Worm (Caenorhabditis elegans) whole organism, L4 larva: ENCODE measurements around the gene taap-1.
A peak's percentile ranks its signal among the peaks of the same experiment; 100 is the strongest.

Experiments
- D1046.2 ChIP-seq: fragments of 200-800 bp; sonication (Bioruptor generic); IDR thresholded peaks from 2 replicates; pipeline ENCODE4 v1.3.6; 2022; ENCODE audit warnings: missing genetic modification characterization, missing compliant biosample characterization
- aha-1 ChIP-seq: fragments of 150-350 bp; peaks from one replicate; lab custom pipeline; 2014; ENCODE audit warnings: missing biosample characterization, missing genetic modification characterization
- aly-2 ChIP-seq: sonication (generic microtip); optimal IDR thresholded peaks from 2 replicates; lab custom pipeline; 2018; ENCODE audit warnings: missing biosample characterization, missing genetic modification characterization
- ama-1 ChIP-seq: fragments of 150-350 bp; optimal IDR thresholded peaks from 2 replicates; lab custom pipeline; 2014; ENCODE audit warnings: inconsistent platforms, mixed read lengths
- attf-4 ChIP-seq: sonication (generic microtip); optimal IDR thresholded peaks from 3 replicates; lab custom pipeline; 2017; ENCODE audit warnings: missing biosample characterization, missing genetic modification characterization
- ceh-20 ChIP-seq: fragments of 200-800 bp; sonication (Bioruptor generic); IDR thresholded peaks from 2 replicates; pipeline ENCODE4 v1.3.6; 2022; ENCODE audit warnings: missing genetic modification reagents, missing genetic modification characterization, missing compliant biosample characterization
- ceh-28 ChIP-seq: fragments of 150-350 bp; optimal IDR thresholded peaks from 2 replicates; lab custom pipeline; 2014; ENCODE audit warnings: missing biosample characterization, missing genetic modification reagents, missing genetic modification characterization
- ceh-32 ChIP-seq: sonication (generic microtip); optimal IDR thresholded peaks from 2 replicates; lab custom pipeline; 2016; ENCODE audit warnings: mild to moderate bottlenecking, missing genetic modification characterization, missing compliant biosample characterization; ENCODE audit not compliant: poor library complexity
- ceh-44 ChIP-seq: fragments of 200-800 bp; sonication (Bioruptor generic); IDR thresholded peaks from 2 replicates; pipeline ENCODE4 v1.3.6; 2022; ENCODE audit warnings: missing genetic modification reagents, missing genetic modification characterization, missing compliant biosample characterization
- ceh-82 ChIP-seq: sonication (generic microtip); optimal IDR thresholded peaks from 2 replicates; lab custom pipeline; 2017; ENCODE audit warnings: missing biosample characterization, missing genetic modification characterization
- ctbp-1 ChIP-seq: fragments of 200-800 bp; sonication (Bioruptor generic); IDR thresholded peaks from 2 replicates; pipeline ENCODE4 v1.3.6; 2022; ENCODE audit warnings: missing genetic modification reagents, missing genetic modification characterization, missing compliant biosample characterization
- daf-16 ChIP-seq, 3 experiments: sonication (generic microtip); optimal IDR thresholded peaks; 2 replicates each; lab custom pipeline; 2016 to 2017; ENCODE audit warnings: missing genetic modification characterization in 3 of 3, missing genetic modification reagents in 3 of 3, mild to moderate bottlenecking in 2 of 3, missing compliant biosample characterization in 2 of 3, missing biosample characterization in 1 of 3, moderate library complexity in 1 of 3
- daf-8 ChIP-seq: fragments of 200-800 bp; sonication (Bioruptor generic); IDR thresholded peaks from 2 replicates; pipeline ENCODE4 v1.3.6; 2022; ENCODE audit warnings: missing genetic modification characterization, missing compliant biosample characterization
- dmd-6 ChIP-seq: fragments of 200-800 bp; sonication (Bioruptor generic); IDR thresholded peaks from 2 replicates; pipeline ENCODE4 v1.3.6; 2022; ENCODE audit warnings: missing genetic modification reagents, missing genetic modification characterization, missing compliant biosample characterization
- dmd-9 ChIP-seq: fragments of 200-800 bp; sonication (Bioruptor generic); IDR thresholded peaks from 2 replicates; pipeline ENCODE4 v1.3.6; 2022; ENCODE audit warnings: missing genetic modification reagents, missing genetic modification characterization, missing compliant biosample characterization
- egl-43 ChIP-seq: fragments of 200-800 bp; sonication (Bioruptor generic); IDR thresholded peaks from 2 replicates; pipeline ENCODE4 v1.3.6; 2022; ENCODE audit warnings: missing genetic modification reagents, missing genetic modification characterization, missing compliant biosample characterization
- hif-1 ChIP-seq, 2 experiments: sonication (generic microtip); optimal IDR thresholded peaks; 2 replicates each; lab custom pipeline; 2016 to 2017; ENCODE audit warnings: missing compliant biosample characterization in 2 of 2, missing genetic modification characterization in 2 of 2, missing genetic modification reagents in 2 of 2, missing genotype in 2 of 2, mild to moderate bottlenecking in 1 of 2
- hlh-30 ChIP-seq: sonication (generic microtip); optimal IDR thresholded peaks from 2 replicates; lab custom pipeline; 2017; ENCODE audit warnings: antibody characterized with exemption, mild to moderate bottlenecking, missing genetic modification characterization, missing compliant biosample characterization; ENCODE audit not compliant: insufficient read depth
- jun-1 ChIP-seq: fragments of 150-350 bp; optimal IDR thresholded peaks from 2 replicates; lab custom pipeline; 2014; ENCODE audit warnings: missing biosample characterization, missing genetic modification reagents, missing genetic modification characterization
- lin-1 ChIP-seq: fragments of 200-800 bp; sonication (Bioruptor generic); IDR thresholded peaks from 2 replicates; pipeline ENCODE4 v1.3.6; 2022; ENCODE audit warnings: missing genetic modification reagents, missing genetic modification characterization, missing compliant biosample characterization
- lin-13 ChIP-seq: fragments of 150-350 bp; optimal IDR thresholded peaks from 2 replicates; lab custom pipeline; 2014; ENCODE audit warnings: missing biosample characterization, missing genetic modification reagents, missing genetic modification characterization
- lin-38 ChIP-seq: fragments of 200-800 bp; sonication (Bioruptor generic); IDR thresholded peaks from 2 replicates; pipeline ENCODE4 v1.3.6; 2022; ENCODE audit warnings: missing genetic modification reagents, missing genetic modification characterization, missing compliant biosample characterization
- madf-5 ChIP-seq, 2 experiments: fragments of 200-800 bp; sonication (Bioruptor generic); IDR thresholded peaks; 2 replicates each; pipeline ENCODE4 v1.3.6; 2022; ENCODE audit warnings: missing compliant biosample characterization in 2 of 2, missing genetic modification characterization in 2 of 2
- mdl-1 ChIP-seq, 2 experiments: fragments of 150-350 bp in 1 of 2; sonication (generic microtip) in 1 of 2; optimal IDR thresholded peaks; 2 replicates each; lab custom pipeline; 2014 to 2017; ENCODE audit warnings: missing biosample characterization in 2 of 2, missing genetic modification characterization in 2 of 2
- mdt-29 ChIP-seq: fragments of 200-800 bp; sonication (Bioruptor generic); IDR thresholded peaks from 2 replicates; pipeline ENCODE4 v1.3.6; 2022; ENCODE audit warnings: missing genetic modification reagents, missing genetic modification characterization, missing compliant biosample characterization
- mep-1 ChIP-seq: fragments of 150-350 bp; sonication (generic microtip); optimal IDR thresholded peaks from 3 replicates; lab custom pipeline; 2014; ENCODE audit warnings: missing biosample characterization, missing genetic modification characterization
- mes-2 ChIP-seq: sonication (generic microtip); optimal IDR thresholded peaks from 2 replicates; lab custom pipeline; 2016; ENCODE audit warnings: missing genotype, mild to moderate bottlenecking, missing genetic modification characterization, missing compliant biosample characterization; ENCODE audit not compliant: poor library complexity, severe bottlenecking
- mxl-2 ChIP-seq: fragments of 200-800 bp; sonication (Bioruptor generic); conservative IDR thresholded peaks from 2 replicates; pipeline ENCODE4 v1.3.6; 2022; ENCODE audit warnings: missing genetic modification reagents, missing genetic modification characterization, missing compliant biosample characterization
- nhr-11 ChIP-seq: fragments of 150-350 bp; optimal IDR thresholded peaks from 2 replicates; lab custom pipeline; 2014; ENCODE audit warnings: missing biosample characterization, missing genetic modification characterization
- nhr-237 ChIP-seq: sonication (generic microtip); optimal IDR thresholded peaks from 2 replicates; lab custom pipeline; 2017; ENCODE audit warnings: missing biosample characterization, missing genetic modification characterization
- nhr-48 ChIP-seq: sonication (generic microtip); optimal IDR thresholded peaks from 2 replicates; lab custom pipeline; 2016; ENCODE audit warnings: mild to moderate bottlenecking, missing genetic modification characterization, missing compliant biosample characterization
- pha-4 ChIP-seq, 2 experiments: fragments of 150-350 bp in 1 of 2; fragments of 200-800 bp in 1 of 2; sonication (Bioruptor generic) in 1 of 2; IDR thresholded peaks in 1 of 2; optimal IDR thresholded peaks in 1 of 2; 2 replicates each; pipeline versions ENCODE4 v1.3.6 to Lab custom; 2014 to 2022; ENCODE audit warnings: missing genetic modification characterization in 2 of 2, missing genetic modification reagents in 2 of 2, missing biosample characterization in 1 of 2, missing compliant biosample characterization in 1 of 2
- php-3 ChIP-seq: fragments of 200-800 bp; sonication (Bioruptor generic); IDR thresholded peaks from 2 replicates; pipeline ENCODE4 v1.3.6; 2022; ENCODE audit warnings: missing genetic modification reagents, missing genetic modification characterization, missing compliant biosample characterization
- set-16 ChIP-seq: fragments of 200-800 bp; sonication (Bioruptor generic); IDR thresholded peaks from 2 replicates; pipeline ENCODE4 v1.3.6; 2022; ENCODE audit warnings: missing genetic modification reagents, missing genetic modification characterization, missing compliant biosample characterization
- skn-1 ChIP-seq: fragments of 150-350 bp; optimal IDR thresholded peaks from 2 replicates; lab custom pipeline; 2014; ENCODE audit warnings: missing biosample characterization, missing genetic modification characterization
- snpc-1.2 ChIP-seq: fragments of 200-800 bp; sonication (Bioruptor generic); IDR thresholded peaks from 2 replicates; pipeline ENCODE4 v1.3.6; 2022; ENCODE audit warnings: missing genetic modification reagents, missing genetic modification characterization, missing compliant biosample characterization
- snpc-4 ChIP-seq: fragments of 150-350 bp; optimal IDR thresholded peaks from 2 replicates; lab custom pipeline; 2014; ENCODE audit warnings: missing biosample characterization, missing genetic modification characterization
- spr-1 ChIP-seq: sonication (generic microtip); optimal IDR thresholded peaks from 2 replicates; lab custom pipeline; 2016; ENCODE audit warnings: mild to moderate bottlenecking, missing genetic modification characterization, missing compliant biosample characterization
- tra-1 ChIP-seq: fragments of 200-800 bp; sonication (Bioruptor generic); IDR thresholded peaks from 2 replicates; pipeline ENCODE4 v1.3.6; 2022; ENCODE audit warnings: missing genetic modification reagents, missing genetic modification characterization, missing compliant biosample characterization
- unc-130 ChIP-seq: sonication (generic microtip); optimal IDR thresholded peaks from 2 replicates; lab custom pipeline; 2016; ENCODE audit warnings: missing genetic modification reagents, missing genetic modification characterization, missing compliant biosample characterization
- unc-39 ChIP-seq: sonication (generic microtip); optimal IDR thresholded peaks from 2 replicates; lab custom pipeline; 2017; ENCODE audit warnings: missing biosample characterization, missing genetic modification characterization
- vab-7 ChIP-seq: fragments of 200-800 bp; sonication (Bioruptor generic); IDR thresholded peaks from 2 replicates; pipeline ENCODE4 v1.3.6; 2022; ENCODE audit warnings: missing genetic modification reagents, missing genetic modification characterization, missing compliant biosample characterization
- zag-1 ChIP-seq: fragments of 150-350 bp; optimal IDR thresholded peaks from 2 replicates; lab custom pipeline; 2014; ENCODE audit warnings: missing biosample characterization, missing genetic modification characterization
- zfp-3 ChIP-seq: fragments of 200-800 bp; sonication (Bioruptor generic); conservative IDR thresholded peaks from 2 replicates; pipeline ENCODE4 v1.3.6; 2022; ENCODE audit warnings: missing genetic modification reagents, missing genetic modification characterization, missing compliant biosample characterization
- zip-11 ChIP-seq: fragments of 200-800 bp; sonication (Bioruptor generic); IDR thresholded peaks from 2 replicates; pipeline ENCODE4 v1.3.6; 2022; ENCODE audit warnings: missing genetic modification characterization, missing compliant biosample characterization
- ztf-7 ChIP-seq: fragments of 150-350 bp; optimal IDR thresholded peaks from 2 replicates; lab custom pipeline; 2014; ENCODE audit warnings: missing biosample characterization, missing genetic modification characterization

taap-1 gene

ce11 chrII:8456094-8456493 is 27.6 kb downstream of the taap-1 start, which contains the start of gene F22B5.6:
Gene F22B5.6 (minus strand): TSS chrII:8456194.
- no peak for TF ChIP-seq ceh-82 (tag; lab: Kevin White, UChicago)
- no peak for TF ChIP-seq zfp-3 (GFP tag; lab: Robert Waterston, UW)
- no peak for TF ChIP-seq lin-38 (GFP tag; lab: Robert Waterston, UW)
- TF ChIP-seq madf-5 (GFP tag; IDR thresholded peaks at IDR 0.05; lab: Robert Waterston, UW): no peak
- TF ChIP-seq ceh-32 (tag; lab: Kevin White, UChicago): no peak
- TF ChIP-seq mdt-29: no peak
- TF ChIP-seq nhr-237 (tag; lab: Kevin White, UChicago): no peak
- no peak for TF ChIP-seq lin-13 (GFP tag; lab: Kevin White, UChicago)
- no peak for TF ChIP-seq mxl-2 (GFP tag; lab: Robert Waterston, UW)
- no peak for TF ChIP-seq zip-11 (GFP tag; lab: Robert Waterston, UW)
- no peak for TF ChIP-seq ctbp-1 (GFP tag; lab: Robert Waterston, UW)
- TF ChIP-seq egl-43: no peak
- no peak for TF ChIP-seq dmd-9 (GFP tag; lab: Robert Waterston, UW)
- TF ChIP-seq vab-7 (GFP tag; lab: Robert Waterston, UW): no peak
- no peak for TF ChIP-seq php-3
- no peak for TF ChIP-seq nhr-48 (tag; lab: Kevin White, UChicago)

ce11 chrII:8454513-8454912 is 29.2 kb downstream of the taap-1 start, which contains the start of gene F22B5.5:
Gene F22B5.5 (minus strand): TSS chrII:8454613.
- TF ChIP-seq mdt-29: no peak
- TF ChIP-seq madf-5 (GFP tag; IDR thresholded peaks at IDR 0.05; lab: Robert Waterston, UW): no peak
- TF ChIP-seq ceh-32 (tag; lab: Kevin White, UChicago): no peak
- no peak for TF ChIP-seq nhr-237 (tag; lab: Kevin White, UChicago)
- no peak for TF ChIP-seq nhr-48 (tag; lab: Kevin White, UChicago)
- no peak for TF ChIP-seq lin-1 (GFP tag; lab: Robert Waterston, UW)
- TF ChIP-seq jun-1 (tag; lab: Kevin White, UChicago): no peak
- TF ChIP-seq zag-1: no peak
- TF ChIP-seq skn-1 (tag; lab: Kevin White, UChicago): no peak
- TF ChIP-seq mxl-2 (GFP tag; lab: Robert Waterston, UW): no peak
- TF ChIP-seq snpc-4 (tag; lab: Kevin White, UChicago): no peak
- no peak for TF ChIP-seq daf-8 (GFP tag; lab: Robert Waterston, UW)
- no peak for TF ChIP-seq ceh-28
- no peak for TF ChIP-seq mes-2 (tag; lab: Kevin White, UChicago)
- TF ChIP-seq hif-1 (tag; optimal IDR thresholded peaks at IDR 0.05; lab: Kevin White, UChicago): no peak
- TF ChIP-seq dmd-6 (GFP tag; lab: Robert Waterston, UW): no peak
- no peak for TF ChIP-seq ceh-20
- TF ChIP-seq ztf-7 (tag; lab: Kevin White, UChicago): no peak
- TF ChIP-seq snpc-1.2 (GFP tag; lab: Robert Waterston, UW): no peak

- TF ChIP-seq ama-1: no peak
- no peak for TF ChIP-seq D1046.2 (GFP tag; lab: Robert Waterston, UW)
- TF ChIP-seq ceh-20: no peak
- peak; percentile 94 to 99 for TF ChIP-seq hif-1 (tag; optimal IDR thresholded peaks at IDR 0.05; lab: Kevin White, UChicago)
- TF ChIP-seq tra-1 (GFP tag; lab: Robert Waterston, UW): 0 out of 2 replicates have a peak, but pooled peaks have one; percentile 13
- TF ChIP-seq pha-4 (GFP tag; IDR thresholded peaks at IDR 0.05; lab: Robert Waterston, UW): no peak
- no peak for TF ChIP-seq pha-4 (tag; optimal IDR thresholded peaks at IDR 0.05; lab: Kevin White, UChicago)
- TF ChIP-seq mdl-1 (tag; optimal IDR thresholded peaks at IDR 0.05; lab: Kevin White, UChicago): no peak
- peak; percentile 100 for TF ChIP-seq aha-1 (tag; lab: Kevin White, UChicago)
- no peak for TF ChIP-seq daf-16 (GFP tag; optimal IDR thresholded peaks at IDR 0.05; lab: Kevin White, UChicago)
- TF ChIP-seq daf-16 (tag; optimal IDR thresholded peaks at IDR 0.05; lab: Kevin White, UChicago): no peak
- no peak for TF ChIP-seq unc-39 (tag; lab: Kevin White, UChicago)
- TF ChIP-seq spr-1: no peak
- TF ChIP-seq egl-43: peak; percentile 34; the same call in 1 of the 2 replicates
- TF ChIP-seq attf-4 (tag; lab: Kevin White, UChicago): no peak
- no peak for TF ChIP-seq dmd-6 (GFP tag; lab: Robert Waterston, UW)
- TF ChIP-seq lin-1 (GFP tag; lab: Robert Waterston, UW): no peak
- no peak for TF ChIP-seq php-3
- TF ChIP-seq ceh-44 (GFP tag; lab: Robert Waterston, UW): no peak
- TF ChIP-seq hlh-30 (tag; lab: Kevin White, UChicago): peak; percentile 32
- TF ChIP-seq set-16 (GFP tag; lab: Robert Waterston, UW): peak; percentile 32; the same call in 1 of the 2 replicates
- no peak for TF ChIP-seq aly-2
- no peak for TF ChIP-seq nhr-11 (tag; lab: Kevin White, UChicago)
- peak; percentile 18 for TF ChIP-seq mep-1 (tag; lab: Kevin White, UChicago)
- no peak for TF ChIP-seq unc-130 (GFP tag; lab: Kevin White, UChicago)
Observed at ce11 chrII:8451425-8451824, 32.2 kb downstream of the taap-1 start.
